Worm (Caenorhabditis elegans) whole organism, L4 larva: ENCODE measurements around the gene rmd-2.

Source experiments
- Y105C5A.15 ChIP-seq: fragments of 200-800 bp; sonication (Bioruptor generic); IDR thresholded peaks from 2 replicates; pipeline ENCODE4 v1.3.6; 2022; ENCODE audit warnings: missing genetic modification characterization, missing compliant biosample characterization
- aly-2 ChIP-seq: sonication (generic microtip); optimal IDR thresholded peaks from 2 replicates; lab custom pipeline; 2018; ENCODE audit warnings: missing biosample characterization, missing genetic modification characterization
- ceh-28 ChIP-seq: fragments of 150-350 bp; optimal IDR thresholded peaks from 2 replicates; lab custom pipeline; 2014; ENCODE audit warnings: missing biosample characterization, missing genetic modification reagents, missing genetic modification characterization
- cey-2 ChIP-seq: sonication (generic microtip); optimal IDR thresholded peaks from 3 replicates; lab custom pipeline; 2017; ENCODE audit warnings: missing genetic modification characterization, mild to moderate bottlenecking, missing compliant biosample characterization, antibody characterized with exemption, borderline replicate concordance; ENCODE audit not compliant: insufficient read depth
- php-3 ChIP-seq: fragments of 200-800 bp; sonication (Bioruptor generic); IDR thresholded peaks from 2 replicates; pipeline ENCODE4 v1.3.6; 2022; ENCODE audit warnings: missing genetic modification reagents, missing genetic modification characterization, missing compliant biosample characterization
- pqm-1 ChIP-seq: sonication (generic microtip); optimal IDR thresholded peaks from 2 replicates; lab custom pipeline; 2017; ENCODE audit warnings: missing biosample characterization, missing genetic modification characterization
- unc-130 ChIP-seq: sonication (generic microtip); optimal IDR thresholded peaks from 2 replicates; lab custom pipeline; 2016; ENCODE audit warnings: missing genetic modification reagents, missing genetic modification characterization, missing compliant biosample characterization
- zag-1 ChIP-seq: fragments of 150-350 bp; optimal IDR thresholded peaks from 2 replicates; lab custom pipeline; 2014; ENCODE audit warnings: missing biosample characterization, missing genetic modification characterization

DNA sequence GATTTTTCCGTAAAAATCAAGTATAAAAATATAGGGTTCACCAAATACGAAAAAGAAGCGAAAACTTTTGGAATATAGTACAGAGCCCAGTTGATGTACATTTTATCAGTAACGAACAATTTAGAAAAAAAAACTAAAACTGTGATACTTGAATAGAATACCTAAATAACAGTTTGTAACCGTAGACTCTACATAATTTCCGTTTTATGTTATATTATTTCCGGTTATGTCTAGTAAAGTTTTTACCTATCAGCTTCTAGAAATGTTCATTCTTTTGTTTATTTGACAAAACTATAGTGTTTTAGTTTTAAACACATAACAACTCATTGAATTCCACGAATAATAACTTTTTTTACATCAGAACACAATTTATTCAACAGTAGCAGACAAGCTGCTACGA, 48.6 kb downstream of the rmd-2 start, which contains the start of gene srj-33:
- TF ChIP-seq cey-2 (no peak), unc-130 (GFP tag; lab: Kevin White, UChicago) (no peak), aly-2 (tag; lab: Kevin White, UChicago) (no peak), Y105C5A.15 (GFP tag; lab: Robert Waterston, UW) (no peak), zag-1 (no peak), pqm-1 (tag; lab: Kevin White, UChicago) (no peak), ceh-28 (no peak), php-3 (no peak)
